Fruit fly (Drosophila melanogaster): Measurements from ENCODE around the gene Caf1-180.
A peak's percentile ranks its signal among the peaks of the same experiment; 100 is the strongest.

Caf1-180 gene

dm6 chrX:8571936-8572335 lies 34.2 kb downstream of the Caf1-180 start:
- TF ChIP-seq Rel (GFP tag; optimal IDR thresholded peaks at IDR 0.05) (no peak), Rel (tag; optimal IDR thresholded peaks at IDR 0.05) (peak; percentile 93), usp (GFP tag; optimal IDR thresholded peaks at IDR 0.05) (no peak)

dm6 chrX:8570848-8571247 lies 35.3 kb downstream of the Caf1-180 start, which contains the start of gene CG12111:
Gene CG12111, minus strand, starts transcription at chrX:8570948.
- no peak for TF ChIP-seq pan (optimal IDR thresholded peaks at IDR 0.05)
- TF ChIP-seq CrebA (GFP tag; optimal IDR thresholded peaks at IDR 0.05; ENCODE audit: borderline replicate concordance) = no peak
- TF ChIP-seq brk (GFP tag; optimal IDR thresholded peaks at IDR 0.05) = no peak
- TF ChIP-seq dsf (GFP tag; optimal IDR thresholded peaks at IDR 0.05; ENCODE audit: borderline replicate concordance) = no peak
- TF ChIP-seq OdsH (GFP tag; optimal IDR thresholded peaks at IDR 0.05) = no peak
- no peak for TF ChIP-seq dmrt93B (GFP tag; optimal IDR thresholded peaks at IDR 0.05)

dm6 chrX:8569639-8570038 lies 36.5 kb downstream of the Caf1-180 start:
- TF ChIP-seq brk (GFP tag; optimal IDR thresholded peaks at IDR 0.05) (no peak), lola (GFP tag; optimal IDR thresholded peaks at IDR 0.05) (no peak), h (GFP tag; optimal IDR thresholded peaks at IDR 0.05) (no peak), Hnf4 (GFP tag; optimal IDR thresholded peaks at IDR 0.05) (no peak)

- TF ChIP-seq brk (GFP tag; optimal IDR thresholded peaks at IDR 0.05) (peak; percentile 7), Jra (GFP tag; optimal IDR thresholded peaks at IDR 0.05) (no peak), Rel (GFP tag; optimal IDR thresholded peaks at IDR 0.05) (no peak), Rel (tag; optimal IDR thresholded peaks at IDR 0.05) (peak; percentile 28)
These were observed 37.1 kb downstream of the Caf1-180 start for dm6 chrX:8569038-8569437.

dm6 chrX:8561404-8562397 lies 44.4 kb downstream of the Caf1-180 start:
- TF ChIP-seq brk (GFP tag; optimal IDR thresholded peaks at IDR 0.05) = peak; percentile 32
- peak; percentile 48 for TF ChIP-seq ey (GFP tag; optimal IDR thresholded peaks at IDR 0.05)
- no peak for TF ChIP-seq sage (GFP tag; optimal IDR thresholded peaks at IDR 0.05)
- TF ChIP-seq tai (GFP tag; optimal IDR thresholded peaks at IDR 0.05) = no peak
- peak in 1 of 2 experiments; percentile 61 for TF ChIP-seq foxo (GFP tag; optimal IDR thresholded peaks at IDR 0.05)
- no peak for TF ChIP-seq GATAd (GFP tag; optimal IDR thresholded peaks at IDR 0.05)
- TF ChIP-seq rgr (GFP tag; optimal IDR thresholded peaks at IDR 0.05) = peak; percentile 68
- TF ChIP-seq Dif (GFP tag; optimal IDR thresholded peaks at IDR 0.05; ENCODE audit: partially characterized antibody) = peak; percentile 10
- TF ChIP-seq fru (GFP tag; optimal IDR thresholded peaks at IDR 0.05) = peak; percentile 76
- peak; percentile 70 for TF ChIP-seq Hnf4 (GFP tag; optimal IDR thresholded peaks at IDR 0.05)
- peak; percentile 74 for TF ChIP-seq h (GFP tag; optimal IDR thresholded peaks at IDR 0.05)
- peak; percentile 71 for TF ChIP-seq Hr83 (GFP tag; optimal IDR thresholded peaks at IDR 0.05; ENCODE audit: poor library complexity, severe bottlenecking)
- peak; percentile 66 for TF ChIP-seq br (GFP tag; optimal IDR thresholded peaks at IDR 0.05)
- no peak for TF ChIP-seq Jra (GFP tag; optimal IDR thresholded peaks at IDR 0.05)
- TF ChIP-seq dl (GFP tag; optimal IDR thresholded peaks at IDR 0.05; ENCODE audit: insufficient read depth in 1 of 2, partially characterized antibody in 2 of 2) = no peak
- TF ChIP-seq HLH106 (tag; optimal IDR thresholded peaks at IDR 0.05) = peak; percentile 37
- TF ChIP-seq Rel (GFP tag; optimal IDR thresholded peaks at IDR 0.05) = peak; percentile 23
- TF ChIP-seq Rel (tag; optimal IDR thresholded peaks at IDR 0.05) = peak; percentile 44
- peak; percentile 51 for TF ChIP-seq Sp1 (GFP tag; optimal IDR thresholded peaks at IDR 0.05)
- peak; percentile 22 for TF ChIP-seq N (GFP tag; optimal IDR thresholded peaks at IDR 0.05)
- peak; percentile 72 for TF ChIP-seq psq (GFP tag; optimal IDR thresholded peaks at IDR 0.05)
- TF ChIP-seq woc (GFP tag; optimal IDR thresholded peaks at IDR 0.05) = peak; percentile 29
- TF ChIP-seq Vsx2 (GFP tag; optimal IDR thresholded peaks at IDR 0.05; ENCODE audit: partially characterized antibody) = no peak
- TF ChIP-seq Mio (GFP tag; optimal IDR thresholded peaks at IDR 0.05) = no peak
- TF ChIP-seq Hr78 (GFP tag; optimal IDR thresholded peaks at IDR 0.05) = no peak
- TF ChIP-seq CG32264 (GFP tag; optimal IDR thresholded peaks at IDR 0.05) = no peak
